Worm (Caenorhabditis elegans) whole organism, L4 larva: Measurements from ENCODE around the gene Y57G11C.30.

ENCODE experiments used
- D1046.2 ChIP-seq: fragments of 200-800 bp; sonication (Bioruptor generic); IDR thresholded peaks from 2 replicates; pipeline ENCODE4 v1.3.6; 2022; ENCODE audit warnings: missing genetic modification characterization, missing compliant biosample characterization
- F10B5.3 ChIP-seq: sonication (generic microtip); optimal IDR thresholded peaks from 2 replicates; lab custom pipeline; 2016; ENCODE audit warnings: mild to moderate bottlenecking, missing genetic modification characterization, missing compliant biosample characterization
- R02D3.7 ChIP-seq: fragments of 150-350 bp; sonication (generic microtip); optimal IDR thresholded peaks from 3 replicates; lab custom pipeline; 2014; ENCODE audit warnings: missing biosample characterization, missing genetic modification characterization
- T20F7.1 ChIP-seq: fragments of 200-800 bp; sonication (Bioruptor generic); optimal IDR thresholded peaks from 2 replicates; lab custom pipeline; 2018; ENCODE audit warnings: mild to moderate bottlenecking, missing genetic modification characterization, missing compliant biosample characterization
- Y48G9A.11 ChIP-seq: fragments of 200-800 bp; sonication (Bioruptor generic); IDR thresholded peaks from 2 replicates; pipeline ENCODE4 v1.3.6; 2022; ENCODE audit warnings: missing genetic modification reagents, missing genetic modification characterization, missing compliant biosample characterization
- Y5F2A.4 ChIP-seq: fragments of 200-800 bp; sonication (Bioruptor generic); optimal IDR thresholded peaks from 2 replicates; lab custom pipeline; 2018; ENCODE audit warnings: mild to moderate bottlenecking, missing genetic modification characterization, missing compliant biosample characterization
- ZK546.5 ChIP-seq, 2 experiments: sonication (generic microtip); optimal IDR thresholded peaks; 2 replicates each; lab custom pipeline; 2017; ENCODE audit warnings: missing biosample characterization in 2 of 2, missing genetic modification characterization in 2 of 2
- aha-1 ChIP-seq: fragments of 150-350 bp; peaks from one replicate; lab custom pipeline; 2014; ENCODE audit warnings: missing biosample characterization, missing genetic modification characterization
- ama-1 ChIP-seq: fragments of 150-350 bp; optimal IDR thresholded peaks from 2 replicates; lab custom pipeline; 2014; ENCODE audit warnings: inconsistent platforms, mixed read lengths
- arid-1 ChIP-seq: fragments of 200-800 bp; sonication (Bioruptor generic); conservative IDR thresholded peaks from 2 replicates; pipeline ENCODE4 v1.3.6; 2022; ENCODE audit warnings: missing genetic modification reagents, missing genetic modification characterization, missing compliant biosample characterization
- ceh-20 ChIP-seq: fragments of 200-800 bp; sonication (Bioruptor generic); IDR thresholded peaks from 2 replicates; pipeline ENCODE4 v1.3.6; 2022; ENCODE audit warnings: missing genetic modification reagents, missing genetic modification characterization, missing compliant biosample characterization
- ceh-28 ChIP-seq: fragments of 150-350 bp; optimal IDR thresholded peaks from 2 replicates; lab custom pipeline; 2014; ENCODE audit warnings: missing biosample characterization, missing genetic modification reagents, missing genetic modification characterization
- ceh-32 ChIP-seq: sonication (generic microtip); optimal IDR thresholded peaks from 2 replicates; lab custom pipeline; 2016; ENCODE audit warnings: mild to moderate bottlenecking, missing genetic modification characterization, missing compliant biosample characterization; ENCODE audit not compliant: poor library complexity
- cey-2 ChIP-seq: sonication (generic microtip); optimal IDR thresholded peaks from 3 replicates; lab custom pipeline; 2017; ENCODE audit warnings: missing genetic modification characterization, mild to moderate bottlenecking, missing compliant biosample characterization, antibody characterized with exemption, borderline replicate concordance; ENCODE audit not compliant: insufficient read depth
- daf-16 ChIP-seq, 3 experiments: sonication (generic microtip); optimal IDR thresholded peaks; 2 replicates each; lab custom pipeline; 2016 to 2017; ENCODE audit warnings: missing genetic modification characterization in 3 of 3, missing genetic modification reagents in 3 of 3, mild to moderate bottlenecking in 2 of 3, missing compliant biosample characterization in 2 of 3, missing biosample characterization in 1 of 3, moderate library complexity in 1 of 3
- dmd-6 ChIP-seq: fragments of 200-800 bp; sonication (Bioruptor generic); IDR thresholded peaks from 2 replicates; pipeline ENCODE4 v1.3.6; 2022; ENCODE audit warnings: missing genetic modification reagents, missing genetic modification characterization, missing compliant biosample characterization
- dmd-8 ChIP-seq: fragments of 200-800 bp; sonication (Bioruptor generic); IDR thresholded peaks from 2 replicates; pipeline ENCODE4 v1.3.6; 2022; ENCODE audit warnings: missing genetic modification characterization, missing compliant biosample characterization
- dmd-9 ChIP-seq: fragments of 200-800 bp; sonication (Bioruptor generic); IDR thresholded peaks from 2 replicates; pipeline ENCODE4 v1.3.6; 2022; ENCODE audit warnings: missing genetic modification reagents, missing genetic modification characterization, missing compliant biosample characterization
- dpl-1 ChIP-seq: fragments of 150-350 bp; optimal IDR thresholded peaks from 2 replicates; lab custom pipeline; 2014; ENCODE audit warnings: missing biosample characterization, missing genetic modification reagents, missing genetic modification characterization
- fkh-10 ChIP-seq: fragments of 150-350 bp; optimal IDR thresholded peaks from 2 replicates; lab custom pipeline; 2014; ENCODE audit warnings: missing biosample characterization, missing genetic modification reagents, missing genetic modification characterization
- fos-1 ChIP-seq: fragments of 150-350 bp; optimal IDR thresholded peaks from 2 replicates; lab custom pipeline; 2014; ENCODE audit warnings: missing biosample characterization, missing genetic modification characterization
- hlh-11 ChIP-seq: fragments of 200-800 bp; sonication (Bioruptor generic); optimal IDR thresholded peaks from 2 replicates; lab custom pipeline; 2018; ENCODE audit warnings: mild to moderate bottlenecking, missing genetic modification characterization, missing compliant biosample characterization
- jun-1 ChIP-seq: fragments of 150-350 bp; optimal IDR thresholded peaks from 2 replicates; lab custom pipeline; 2014; ENCODE audit warnings: missing biosample characterization, missing genetic modification reagents, missing genetic modification characterization
- lim-7 ChIP-seq: fragments of 200-800 bp; sonication (Bioruptor generic); IDR thresholded peaks from 2 replicates; pipeline ENCODE4 v1.3.6; 2022; ENCODE audit warnings: missing genetic modification characterization, missing compliant biosample characterization
- lin-13 ChIP-seq: fragments of 150-350 bp; optimal IDR thresholded peaks from 2 replicates; lab custom pipeline; 2014; ENCODE audit warnings: missing biosample characterization, missing genetic modification reagents, missing genetic modification characterization
- lin-29 ChIP-seq: fragments of 200-800 bp; sonication (Bioruptor generic); IDR thresholded peaks from 2 replicates; pipeline ENCODE4 v1.3.6; 2022; ENCODE audit warnings: missing genetic modification reagents, missing genetic modification characterization, missing compliant biosample characterization
- lin-38 ChIP-seq: fragments of 200-800 bp; sonication (Bioruptor generic); IDR thresholded peaks from 2 replicates; pipeline ENCODE4 v1.3.6; 2022; ENCODE audit warnings: missing genetic modification reagents, missing genetic modification characterization, missing compliant biosample characterization
- lir-3 ChIP-seq: sonication (generic microtip); optimal IDR thresholded peaks from 2 replicates; lab custom pipeline; 2016; ENCODE audit warnings: mild to moderate bottlenecking, missing genetic modification characterization, missing compliant biosample characterization
- lsy-2 ChIP-seq, 2 experiments: fragments of 150-350 bp in 1 of 2; sonication (generic microtip) in 1 of 2; optimal IDR thresholded peaks; 2 replicates each; lab custom pipeline; 2014 to 2017; ENCODE audit warnings: missing biosample characterization in 2 of 2, missing genetic modification characterization in 2 of 2
- madf-5 ChIP-seq, 2 experiments: fragments of 200-800 bp; sonication (Bioruptor generic); IDR thresholded peaks; 2 replicates each; pipeline ENCODE4 v1.3.6; 2022; ENCODE audit warnings: missing compliant biosample characterization in 2 of 2, missing genetic modification characterization in 2 of 2
- mdl-1 ChIP-seq, 2 experiments: fragments of 150-350 bp in 1 of 2; sonication (generic microtip) in 1 of 2; optimal IDR thresholded peaks; 2 replicates each; lab custom pipeline; 2014 to 2017; ENCODE audit warnings: missing biosample characterization in 2 of 2, missing genetic modification characterization in 2 of 2
- mes-2 ChIP-seq: sonication (generic microtip); optimal IDR thresholded peaks from 2 replicates; lab custom pipeline; 2016; ENCODE audit warnings: missing genotype, mild to moderate bottlenecking, missing genetic modification characterization, missing compliant biosample characterization; ENCODE audit not compliant: poor library complexity, severe bottlenecking
- mxl-3 ChIP-seq: fragments of 200-800 bp; sonication (Bioruptor generic); optimal IDR thresholded peaks from 2 replicates; lab custom pipeline; 2018; ENCODE audit warnings: mild to moderate bottlenecking, missing genetic modification characterization, missing compliant biosample characterization
- nhr-111 ChIP-seq: fragments of 200-800 bp; sonication (Bioruptor generic); optimal IDR thresholded peaks from 2 replicates; lab custom pipeline; 2018; ENCODE audit warnings: mild to moderate bottlenecking, missing genetic modification characterization, missing compliant biosample characterization
- nhr-28 ChIP-seq: fragments of 150-350 bp; optimal IDR thresholded peaks from 2 replicates; lab custom pipeline; 2014; ENCODE audit warnings: missing biosample characterization, missing genetic modification characterization
- nhr-41 ChIP-seq: fragments of 200-800 bp; sonication (Bioruptor generic); IDR thresholded peaks from 2 replicates; pipeline ENCODE4 v1.3.6; 2022; ENCODE audit warnings: missing genetic modification reagents, missing genetic modification characterization, missing compliant biosample characterization
- nhr-42 ChIP-seq: fragments of 200-800 bp; sonication (Bioruptor generic); IDR thresholded peaks from 2 replicates; pipeline ENCODE4 v1.3.6; 2022; ENCODE audit warnings: missing genetic modification characterization, missing compliant biosample characterization
- skn-1 ChIP-seq: fragments of 150-350 bp; optimal IDR thresholded peaks from 2 replicates; lab custom pipeline; 2014; ENCODE audit warnings: missing biosample characterization, missing genetic modification characterization
- snpc-1.2 ChIP-seq: fragments of 200-800 bp; sonication (Bioruptor generic); IDR thresholded peaks from 2 replicates; pipeline ENCODE4 v1.3.6; 2022; ENCODE audit warnings: missing genetic modification reagents, missing genetic modification characterization, missing compliant biosample characterization
- spr-1 ChIP-seq: sonication (generic microtip); optimal IDR thresholded peaks from 2 replicates; lab custom pipeline; 2016; ENCODE audit warnings: mild to moderate bottlenecking, missing genetic modification characterization, missing compliant biosample characterization
- unc-130 ChIP-seq: sonication (generic microtip); optimal IDR thresholded peaks from 2 replicates; lab custom pipeline; 2016; ENCODE audit warnings: missing genetic modification reagents, missing genetic modification characterization, missing compliant biosample characterization
- zfp-2 ChIP-seq: sonication (generic microtip); optimal IDR thresholded peaks from 2 replicates; lab custom pipeline; 2016; ENCODE audit warnings: mild to moderate bottlenecking, missing genetic modification characterization, missing compliant biosample characterization
- zfp-3 ChIP-seq: fragments of 200-800 bp; sonication (Bioruptor generic); conservative IDR thresholded peaks from 2 replicates; pipeline ENCODE4 v1.3.6; 2022; ENCODE audit warnings: missing genetic modification reagents, missing genetic modification characterization, missing compliant biosample characterization

Y57G11C.30 gene

DNA sequence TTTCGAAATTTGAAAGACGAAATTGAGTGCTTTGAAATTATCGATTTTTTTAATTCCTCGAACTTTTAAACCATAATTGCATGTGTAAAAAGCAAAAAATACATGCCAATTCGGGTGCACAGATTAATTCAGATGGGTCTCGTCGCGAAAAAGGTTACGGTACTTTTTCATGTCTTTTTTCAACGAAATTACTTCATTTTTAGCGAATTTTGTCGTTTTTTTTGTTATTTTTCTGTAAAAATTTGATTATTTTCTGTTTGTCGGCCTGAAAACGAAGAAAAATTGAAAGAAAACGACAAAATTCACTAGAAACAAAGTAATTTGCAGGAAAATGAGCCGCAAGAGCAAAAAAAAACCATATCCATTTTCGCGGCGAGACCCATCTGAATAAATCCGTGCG is 16.1 kb downstream of the Y57G11C.30 start:
- TF ChIP-seq lsy-2 (tag; optimal IDR thresholded peaks at IDR 0.05; lab: Kevin White, UChicago) (peak in 1 of 2 experiments; percentile 55), D1046.2 (no peak), ama-1 (lab: Kevin White, UChicago) (no peak)

DNA sequence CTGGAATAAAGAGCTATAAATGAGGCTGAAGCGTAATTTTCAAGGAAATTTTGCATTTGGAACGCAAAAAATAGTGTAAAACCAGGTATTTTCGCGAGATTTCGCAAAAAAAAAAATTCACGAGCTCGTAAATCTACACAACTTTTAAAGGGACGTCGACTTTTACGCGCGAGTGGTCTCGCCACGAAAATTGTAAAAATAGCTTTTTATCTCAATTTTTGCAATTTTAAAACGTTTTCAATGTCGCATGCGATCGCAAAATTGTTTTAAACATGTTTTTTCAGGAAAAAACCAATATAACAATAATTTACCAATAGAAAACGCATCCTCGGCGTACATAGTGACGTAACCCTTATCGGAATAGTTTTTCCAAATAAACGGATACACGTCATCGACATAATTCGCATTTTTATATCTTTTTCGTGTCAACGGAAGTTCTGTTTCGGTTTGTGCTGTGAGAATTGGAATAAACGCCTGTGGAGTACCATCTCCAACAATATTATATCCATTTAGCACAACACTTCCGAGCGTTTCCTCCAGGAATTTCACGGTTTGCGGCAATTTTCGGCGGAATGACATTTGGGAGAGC is 18.1 kb downstream of the Y57G11C.30 start:
- TF ChIP-seq snpc-1.2 (GFP tag; lab: Robert Waterston, UW), result peak; percentile 95
- peak; percentile 75 for TF ChIP-seq aha-1 (tag; lab: Kevin White, UChicago)
- TF ChIP-seq mes-2 (tag; lab: Kevin White, UChicago), result peak; percentile 51
- no peak for TF ChIP-seq lir-3 (tag; lab: Kevin White, UChicago)
- no peak for TF ChIP-seq fos-1 (tag; lab: Kevin White, UChicago)
- no peak for TF ChIP-seq dmd-9 (GFP tag; lab: Robert Waterston, UW)
- peak; percentile 64 for TF ChIP-seq R02D3.7 (tag; lab: Kevin White, UChicago)
- no peak for TF ChIP-seq hlh-11 (tag; lab: Kevin White, UChicago)
- no peak for TF ChIP-seq nhr-28
- no peak for TF ChIP-seq jun-1
- TF ChIP-seq unc-130, result peak; percentile 32
- TF ChIP-seq Y48G9A.11 (GFP tag; lab: Robert Waterston, UW), result 0 out of 2 replicates have a peak, but pooled peaks have one; percentile 8
- peak; percentile 77 for TF ChIP-seq lin-38
- peak; percentile 22 for TF ChIP-seq dpl-1 (GFP tag; lab: Kevin White, UChicago)

DNA sequence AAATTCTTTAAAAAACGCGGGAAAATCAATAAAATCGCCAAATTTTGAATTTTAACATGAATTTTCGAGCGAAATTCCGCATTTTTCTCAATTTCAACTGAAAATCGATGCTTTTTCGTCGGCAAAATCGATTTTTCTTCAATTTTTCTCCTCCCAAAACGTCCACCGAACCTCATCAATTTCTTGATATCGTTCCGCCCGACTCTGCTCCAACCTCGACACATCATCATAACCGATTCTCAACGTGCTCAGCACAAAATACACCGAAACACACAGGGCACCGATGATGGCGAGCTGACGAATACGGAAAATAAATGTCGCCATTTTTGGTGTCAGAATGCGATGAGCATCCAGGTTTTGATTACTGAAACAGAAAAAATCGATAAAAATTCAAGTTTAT is 19.9 kb downstream of the Y57G11C.30 start, which contains the start of gene Y41E3.1:
Gene Y41E3.1 (minus strand): TSS at position 324 of the 400 bp plus-strand sequence.
- no peak for TF ChIP-seq nhr-42 (GFP tag; lab: Robert Waterston, UW)
- TF ChIP-seq snpc-1.2 (GFP tag; lab: Robert Waterston, UW), result peak; percentile 82
- TF ChIP-seq lin-13, result no peak
- TF ChIP-seq ceh-20 (GFP tag; lab: Robert Waterston, UW), result no peak
- no peak for TF ChIP-seq madf-5 (GFP tag; IDR thresholded peaks at IDR 0.05; lab: Robert Waterston, UW)
- peak; percentile 53 for TF ChIP-seq lin-38
- TF ChIP-seq zfp-3 (GFP tag; lab: Robert Waterston, UW), result no peak

- TF ChIP-seq daf-16 (GFP tag; optimal IDR thresholded peaks at IDR 0.05; lab: Kevin White, UChicago) (no peak), daf-16 (tag; optimal IDR thresholded peaks at IDR 0.05; lab: Kevin White, UChicago) (peak; percentile 74), nhr-41 (GFP tag; lab: Robert Waterston, UW) (no peak), skn-1 (no peak), lin-38 (peak; percentile 96), ceh-28 (tag; lab: Kevin White, UChicago) (no peak), zfp-2 (tag; lab: Kevin White, UChicago) (no peak), arid-1 (GFP tag; lab: Robert Waterston, UW) (no peak), ZK546.5 (tag; optimal IDR thresholded peaks at IDR 0.05; lab: Kevin White, UChicago) (no peak), spr-1 (tag; lab: Kevin White, UChicago) (no peak), fkh-10 (GFP tag; lab: Kevin White, UChicago) (peak; percentile 55), T20F7.1 (GFP tag; lab: Kevin White, UChicago) (peak; percentile 68), mxl-3 (GFP tag; lab: Kevin White, UChicago) (no peak), Y5F2A.4 (GFP tag; lab: Kevin White, UChicago) (no peak), ceh-32 (tag; lab: Kevin White, UChicago) (no peak), nhr-42 (GFP tag; lab: Robert Waterston, UW) (no peak), mdl-1 (tag; optimal IDR thresholded peaks at IDR 0.05; lab: Kevin White, UChicago) (no peak), lir-3 (tag; lab: Kevin White, UChicago) (no peak), zfp-3 (GFP tag; lab: Robert Waterston, UW) (no peak), hlh-11 (tag; lab: Kevin White, UChicago) (no peak), lim-7 (no peak), jun-1 (no peak), nhr-111 (no peak), dpl-1 (GFP tag; lab: Kevin White, UChicago) (peak; percentile 93), snpc-1.2 (GFP tag; lab: Robert Waterston, UW) (peak; percentile 97), cey-2 (tag; lab: Kevin White, UChicago) (no peak), lin-29 (no peak), fos-1 (tag; lab: Kevin White, UChicago) (no peak), nhr-28 (peak; percentile 58), dmd-8 (no peak), dmd-6 (no peak), aha-1 (tag; lab: Kevin White, UChicago) (peak; percentile 30), F10B5.3 (tag; lab: Kevin White, UChicago) (no peak)
Measured at ce11 chrIV:14959375-14959774, 20.7 kb downstream of the Y57G11C.30 start.
